Worm (Caenorhabditis elegans) whole organism, early embryonic: ENCODE results near the gene sfxn-1.4.

ENCODE experiments used
- B0310.2 ChIP-seq: sonication (generic microtip); optimal IDR thresholded peaks from 2 replicates; lab custom pipeline; 2016; ENCODE audit warnings: mild to moderate bottlenecking, missing genetic modification characterization, missing compliant biosample characterization
- F13C5.2 ChIP-seq: sonication (generic microtip); optimal IDR thresholded peaks from 2 replicates; lab custom pipeline; 2017; ENCODE audit warnings: mild to moderate bottlenecking, missing genetic modification characterization, inconsistent platforms, missing compliant biosample characterization
- aly-1 ChIP-seq: sonication (generic microtip); optimal IDR thresholded peaks from 2 replicates; lab custom pipeline; 2016; ENCODE audit warnings: missing genetic modification characterization, missing compliant biosample characterization
- ama-1 ChIP-seq: fragments of 150-350 bp; optimal IDR thresholded peaks from 2 replicates; lab custom pipeline; 2014
- ceh-13 ChIP-seq: fragments of 200-800 bp; sonication (Bioruptor generic); optimal IDR thresholded peaks from 2 replicates; lab custom pipeline; 2018; ENCODE audit warnings: mild to moderate bottlenecking, missing genetic modification characterization, missing compliant biosample characterization
- ceh-36 ChIP-seq: sonication (generic microtip); optimal IDR thresholded peaks from 2 replicates; lab custom pipeline; 2016; ENCODE audit warnings: missing genetic modification characterization, inconsistent platforms, missing compliant biosample characterization
- ets-7 ChIP-seq: sonication (generic microtip); optimal IDR thresholded peaks from 2 replicates; lab custom pipeline; 2016; ENCODE audit warnings: missing genotype, missing genetic modification characterization, missing compliant biosample characterization
- flt-1 ChIP-seq: fragments of 200-800 bp; sonication (Bioruptor generic); IDR thresholded peaks from 2 replicates; pipeline ENCODE4 v1.3.6; 2022; ENCODE audit warnings: missing genetic modification characterization, missing compliant biosample characterization
- hmbx-1 ChIP-seq: sonication (generic microtip); optimal IDR thresholded peaks from 2 replicates; lab custom pipeline; 2016; ENCODE audit warnings: mild to moderate bottlenecking, missing genetic modification characterization, missing compliant biosample characterization
- hmg-4 ChIP-seq: fragments of 200-800 bp; sonication (Bioruptor generic); optimal IDR thresholded peaks from 2 replicates; lab custom pipeline; 2018; ENCODE audit warnings: mild to moderate bottlenecking, missing genetic modification characterization, missing compliant biosample characterization
- hnd-1 ChIP-seq: sonication (generic microtip); optimal IDR thresholded peaks from 2 replicates; lab custom pipeline; 2016; ENCODE audit warnings: missing genetic modification characterization, missing compliant biosample characterization
- pes-1 ChIP-seq: fragments of 200-800 bp; sonication (Bioruptor generic); IDR thresholded peaks from 2 replicates; pipeline ENCODE4 v1.3.6; 2022; ENCODE audit warnings: missing genetic modification reagents, missing genetic modification characterization, missing compliant biosample characterization
- scrt-1 ChIP-seq: fragments of 200-800 bp; sonication (Bioruptor generic); IDR thresholded peaks from 2 replicates; pipeline ENCODE4 v1.3.6; 2022; ENCODE audit warnings: missing genetic modification characterization, missing compliant biosample characterization
- sea-1 ChIP-seq: fragments of 200-800 bp; sonication (Bioruptor generic); conservative IDR thresholded peaks from 2 replicates; pipeline ENCODE4 v1.3.6; 2022; ENCODE audit warnings: missing genetic modification characterization, missing compliant biosample characterization
- tbx-11 ChIP-seq: fragments of 200-800 bp; sonication (Bioruptor generic); IDR thresholded peaks from 2 replicates; pipeline ENCODE4 v1.3.6; 2022; ENCODE audit warnings: missing genetic modification characterization, missing compliant biosample characterization
- tbx-37 ChIP-seq: fragments of 200-800 bp; sonication (Bioruptor generic); conservative IDR thresholded peaks from 2 replicates; pipeline ENCODE4 v1.3.6; 2022; ENCODE audit warnings: missing genetic modification reagents, missing genetic modification characterization, missing compliant biosample characterization
- tra-4 ChIP-seq: sonication (generic microtip); optimal IDR thresholded peaks from 2 replicates; lab custom pipeline; 2017; ENCODE audit warnings: missing genetic modification characterization, missing compliant biosample characterization

The sfxn-1.4 gene

DNA sequence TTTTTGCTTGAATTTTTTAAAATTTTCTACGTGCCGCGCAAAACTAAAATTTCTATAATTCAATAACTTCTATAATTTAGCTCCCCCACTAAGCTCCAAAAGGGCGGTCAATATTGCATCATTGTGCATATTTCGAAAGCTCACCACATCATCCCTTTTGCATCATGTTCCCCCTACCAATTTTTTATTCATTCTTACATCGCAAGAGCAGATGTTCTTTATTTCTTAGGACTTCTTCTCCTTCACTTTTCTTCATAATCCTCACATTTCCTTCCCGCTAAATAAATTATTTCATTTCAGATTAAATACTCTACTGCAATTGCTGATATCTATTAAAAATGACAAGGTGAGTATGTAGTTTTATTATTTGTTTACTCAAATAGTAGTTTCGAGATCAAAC lies 42.9 kb upstream of the sfxn-1.4 start, which contains the start of gene ldh-1:
TSS of gene ldh-1 (plus strand) at position 301 of the 400 bp plus-strand sequence.
- no peak for TF ChIP-seq ceh-13 (GFP tag; lab: Kevin White, UChicago)
- TF ChIP-seq ets-7 (tag; lab: Kevin White, UChicago): no peak
- no peak for TF ChIP-seq hmbx-1 (tag; lab: Kevin White, UChicago)
- TF ChIP-seq B0310.2 (tag; lab: Kevin White, UChicago): no peak
- no peak for TF ChIP-seq aly-1 (tag; lab: Kevin White, UChicago)
- no peak for TF ChIP-seq ama-1 (lab: Kevin White, UChicago)
- TF ChIP-seq hnd-1: no peak
- no peak for TF ChIP-seq F13C5.2 (tag; lab: Kevin White, UChicago)
- TF ChIP-seq flt-1 (GFP tag; lab: Robert Waterston, UW): no peak
- TF ChIP-seq tbx-11 (GFP tag; lab: Robert Waterston, UW): no peak
- TF ChIP-seq ceh-36: no peak
- no peak for TF ChIP-seq tbx-37 (GFP tag; lab: Robert Waterston, UW)
- TF ChIP-seq pes-1 (GFP tag; lab: Robert Waterston, UW): no peak
- no peak for TF ChIP-seq scrt-1 (GFP tag; lab: Robert Waterston, UW)

DNA sequence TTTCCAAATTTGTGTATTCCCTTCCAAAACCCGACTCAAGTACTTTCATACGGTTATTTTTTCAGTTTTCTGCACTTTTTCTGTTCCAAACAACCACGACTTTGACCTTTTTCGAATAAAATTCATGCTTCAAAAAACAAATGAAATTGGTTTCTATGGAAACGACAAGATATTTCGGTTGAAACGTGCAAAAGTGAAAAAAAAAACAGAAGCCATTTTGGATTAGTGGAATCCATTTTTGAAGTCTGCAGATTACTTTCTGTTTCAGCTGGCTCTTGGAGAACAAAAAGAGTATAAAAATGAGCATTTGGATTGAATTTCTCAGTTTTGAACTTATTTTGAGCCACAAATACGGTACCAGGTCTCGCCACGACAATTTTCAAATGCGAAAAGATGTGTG lies 41.1 kb upstream of the sfxn-1.4 start:
- no peak for TF ChIP-seq tra-4 (tag; lab: Kevin White, UChicago)
- no peak for TF ChIP-seq pes-1 (GFP tag; lab: Robert Waterston, UW)
- no peak for TF ChIP-seq hmg-4
- TF ChIP-seq scrt-1 (GFP tag; lab: Robert Waterston, UW): no peak
- no peak for TF ChIP-seq sea-1 (GFP tag; lab: Robert Waterston, UW)
- TF ChIP-seq B0310.2 (tag; lab: Kevin White, UChicago): no peak
- TF ChIP-seq hnd-1: no peak
- TF ChIP-seq tbx-11 (GFP tag; lab: Robert Waterston, UW): no peak
- TF ChIP-seq aly-1 (tag; lab: Kevin White, UChicago): no peak
- no peak for TF ChIP-seq ets-7 (tag; lab: Kevin White, UChicago)
- no peak for TF ChIP-seq ceh-13 (GFP tag; lab: Kevin White, UChicago)
- TF ChIP-seq tbx-37 (GFP tag; lab: Robert Waterston, UW): no peak
- TF ChIP-seq hmbx-1 (tag; lab: Kevin White, UChicago): no peak
- TF ChIP-seq ama-1 (lab: Kevin White, UChicago): no peak
- no peak for TF ChIP-seq flt-1 (GFP tag; lab: Robert Waterston, UW)
- TF ChIP-seq ceh-36: no peak
- no peak for TF ChIP-seq F13C5.2 (tag; lab: Kevin White, UChicago)

DNA sequence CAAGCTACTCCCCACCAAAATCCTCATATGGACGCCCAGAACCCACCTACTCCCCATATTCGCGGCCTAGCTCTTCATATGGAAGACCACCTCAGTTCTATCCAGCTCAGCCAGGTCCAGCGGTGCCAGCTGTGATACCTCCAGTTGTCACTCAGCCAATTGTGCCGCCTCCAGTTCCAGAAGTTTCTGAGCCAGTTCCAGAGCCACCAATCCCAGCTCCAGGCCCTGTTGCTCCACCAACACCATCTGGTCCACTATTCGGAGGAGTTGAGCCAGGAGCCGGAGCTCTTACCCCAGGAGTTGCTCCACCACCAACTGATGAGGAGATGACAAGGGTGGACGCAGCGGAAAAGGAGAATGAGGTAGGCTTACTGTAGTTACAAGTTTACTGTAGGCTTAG lies 40.6 kb upstream of the sfxn-1.4 start:
- TF ChIP-seq ceh-13 (GFP tag; lab: Kevin White, UChicago) (no peak), sea-1 (GFP tag; lab: Robert Waterston, UW) (no peak), hmg-4 (no peak), hmbx-1 (tag; lab: Kevin White, UChicago) (no peak), aly-1 (tag; lab: Kevin White, UChicago) (no peak), tbx-37 (GFP tag; lab: Robert Waterston, UW) (no peak), ceh-36 (no peak), pes-1 (GFP tag; lab: Robert Waterston, UW) (no peak), ets-7 (tag; lab: Kevin White, UChicago) (no peak), F13C5.2 (tag; lab: Kevin White, UChicago) (no peak), tbx-11 (GFP tag; lab: Robert Waterston, UW) (no peak), ama-1 (lab: Kevin White, UChicago) (no peak), hnd-1 (no peak), tra-4 (tag; lab: Kevin White, UChicago) (no peak)

DNA sequence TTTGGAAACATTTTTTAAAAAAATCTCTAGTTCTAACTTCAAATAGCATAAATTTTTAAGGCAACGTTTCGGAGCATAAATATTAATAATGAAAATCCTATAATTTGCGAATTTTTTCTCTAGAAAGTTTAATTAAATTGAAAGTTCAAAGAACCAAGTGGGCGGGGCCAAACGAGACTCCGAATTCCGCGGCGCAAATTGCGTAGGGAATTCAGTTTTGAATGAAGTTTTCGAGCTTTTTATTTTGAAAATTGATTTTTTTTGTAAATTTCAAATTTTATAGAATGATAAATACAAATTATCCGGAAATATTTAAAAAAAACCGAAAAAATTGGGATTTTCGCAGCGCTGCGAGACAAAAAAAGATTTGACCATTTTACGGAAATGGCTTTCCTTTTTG lies 39.8 kb upstream of the sfxn-1.4 start:
- TF ChIP-seq ceh-13 (GFP tag; lab: Kevin White, UChicago) (no peak), flt-1 (GFP tag; lab: Robert Waterston, UW) (no peak), sea-1 (GFP tag; lab: Robert Waterston, UW) (no peak)

DNA sequence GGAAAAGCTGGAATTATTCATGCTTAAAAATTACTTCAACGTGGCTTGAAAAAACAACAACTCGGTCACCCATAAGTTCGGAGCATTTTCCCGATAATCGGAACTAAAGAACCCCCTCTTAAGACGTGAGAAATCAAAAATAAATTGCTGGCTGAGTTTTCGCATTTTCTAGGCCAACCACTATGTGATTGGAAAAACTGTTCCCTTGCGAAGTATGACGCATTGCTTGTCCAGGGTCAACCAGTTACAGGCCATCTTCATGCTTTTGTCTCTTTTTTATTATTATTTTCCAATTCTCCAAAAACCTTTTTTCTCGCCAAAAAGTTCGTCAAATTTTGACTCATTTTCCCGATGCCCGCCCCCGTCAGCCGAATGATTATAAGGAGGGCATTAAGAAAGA lies 39.1 kb upstream of the sfxn-1.4 start, which contains the start of gene F13D12.3:
TSS of gene F13D12.3 (plus strand) at position 301 of the 400 bp plus-strand sequence.
- TF ChIP-seq ceh-36: no peak

DNA sequence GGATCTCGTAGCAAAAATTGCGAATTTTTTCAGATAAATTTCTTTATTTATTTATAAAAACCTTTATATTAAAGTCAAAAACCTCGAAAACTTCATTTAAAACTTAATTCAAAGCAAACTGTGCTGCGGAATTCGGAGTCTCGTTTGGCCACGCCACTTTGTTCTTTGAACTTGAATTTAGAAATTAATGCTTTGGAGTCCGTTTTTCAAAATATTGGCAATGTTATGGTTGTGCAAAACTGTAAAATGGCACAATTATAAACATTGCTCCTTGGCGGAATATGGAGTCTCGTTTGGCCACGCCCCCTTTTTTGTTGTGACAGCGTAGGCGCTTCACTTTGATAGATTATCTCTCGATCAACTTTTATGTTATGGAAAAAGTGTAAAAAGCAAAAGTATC lies 38.5 kb upstream of the sfxn-1.4 start:
- no peak for TF ChIP-seq hmbx-1 (tag; lab: Kevin White, UChicago)
- no peak for TF ChIP-seq hnd-1
- no peak for TF ChIP-seq ceh-13 (GFP tag; lab: Kevin White, UChicago)
- no peak for TF ChIP-seq ceh-36
- no peak for TF ChIP-seq F13C5.2 (tag; lab: Kevin White, UChicago)
- no peak for TF ChIP-seq pes-1 (GFP tag; lab: Robert Waterston, UW)

DNA sequence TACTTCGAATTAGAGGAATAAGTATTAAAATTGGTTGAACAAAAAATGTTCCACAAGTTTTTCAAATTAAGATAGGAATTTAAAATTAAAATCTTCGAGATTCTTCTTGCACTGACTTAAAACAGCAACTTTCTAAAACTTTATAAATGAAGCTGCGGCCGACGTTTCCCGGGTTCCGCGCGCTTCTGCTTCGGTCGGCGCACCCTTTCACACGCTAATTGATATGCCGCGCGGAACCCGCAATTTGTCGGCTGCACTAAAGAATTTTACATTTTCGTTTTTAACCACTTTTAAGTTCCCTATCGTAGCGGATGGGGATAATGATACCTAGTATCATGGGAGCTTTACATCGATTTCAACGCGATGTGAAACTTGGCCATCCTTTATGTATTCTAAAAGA lies 33.7 kb upstream of the sfxn-1.4 start:
- TF ChIP-seq ama-1 (lab: Kevin White, UChicago): no peak
- no peak for TF ChIP-seq tbx-37 (GFP tag; lab: Robert Waterston, UW)
- TF ChIP-seq aly-1 (tag; lab: Kevin White, UChicago): no peak
- TF ChIP-seq B0310.2 (tag; lab: Kevin White, UChicago): no peak
- TF ChIP-seq pes-1 (GFP tag; lab: Robert Waterston, UW): no peak
- no peak for TF ChIP-seq tbx-11 (GFP tag; lab: Robert Waterston, UW)
- no peak for TF ChIP-seq flt-1 (GFP tag; lab: Robert Waterston, UW)
- no peak for TF ChIP-seq ets-7 (tag; lab: Kevin White, UChicago)
- TF ChIP-seq hmbx-1 (tag; lab: Kevin White, UChicago): no peak
- TF ChIP-seq sea-1 (GFP tag; lab: Robert Waterston, UW): no peak
- no peak for TF ChIP-seq scrt-1 (GFP tag; lab: Robert Waterston, UW)
- TF ChIP-seq hnd-1: no peak
- TF ChIP-seq ceh-36: no peak
- no peak for TF ChIP-seq tra-4 (tag; lab: Kevin White, UChicago)
- no peak for TF ChIP-seq ceh-13 (GFP tag; lab: Kevin White, UChicago)
- TF ChIP-seq F13C5.2 (tag; lab: Kevin White, UChicago): no peak
- TF ChIP-seq hmg-4: no peak
